Fruit fly (Drosophila melanogaster) whole organism, embryonic: ENCODE measurements around the gene CG43675.

ENCODE experiments used
- Atf-2 ChIP-seq: fragments of 200-800 bp; sonication (Bioruptor generic); optimal IDR thresholded peaks from 2 replicates; lab custom pipeline; 2016; ENCODE audit warnings: missing biosample characterization, missing genetic modification characterization
- Awh ChIP-seq: fragments of 200-800 bp; sonication (Bioruptor generic); IDR thresholded peaks from 2 replicates; pipeline ENCODE4, ENCODE4 v1.3.6; 2022; ENCODE audit warnings: missing biosample characterization, missing genetic modification characterization
- CG11398 ChIP-seq: fragments of 200-800 bp; sonication (Bioruptor generic); optimal IDR thresholded peaks from 2 replicates; lab custom pipeline; 2016; ENCODE audit warnings: missing biosample characterization, missing genetic modification characterization
- CG12659 ChIP-seq: fragments of 200-800 bp; sonication (Bioruptor generic); optimal IDR thresholded peaks from 3 replicates; lab custom pipeline; 2017; ENCODE audit warnings: mild to moderate bottlenecking, missing biosample characterization, missing genetic modification reagents, missing genetic modification characterization
- CG12744 ChIP-seq: fragments of 200-800 bp; sonication (Bioruptor generic); optimal IDR thresholded peaks from 2 replicates; lab custom pipeline; 2016; ENCODE audit warnings: missing biosample characterization, missing genetic modification characterization
- CG14710 ChIP-seq: fragments of 200-800 bp; sonication (Bioruptor generic); optimal IDR thresholded peaks from 3 replicates; lab custom pipeline; 2019; ENCODE audit warnings: missing biosample characterization, mild to moderate bottlenecking, missing genetic modification characterization, moderate library complexity
- CG1602 ChIP-seq: fragments of 200-800 bp; sonication (Bioruptor generic); optimal IDR thresholded peaks from 3 replicates; lab custom pipeline; 2016; ENCODE audit warnings: missing biosample characterization, missing genetic modification characterization
- CG17361 ChIP-seq: fragments of 200-800 bp; sonication (Bioruptor generic); IDR thresholded peaks from 3 replicates; pipeline ENCODE4 v1.3.6; 2022; ENCODE audit warnings: missing biosample characterization, missing genetic modification characterization
- CG2120 ChIP-seq: fragments of 200-800 bp; sonication (Bioruptor generic); optimal IDR thresholded peaks from 3 replicates; lab custom pipeline; 2016; ENCODE audit warnings: missing biosample characterization, missing genetic modification characterization
- CG2199 ChIP-seq: fragments of 200-800 bp; sonication (Bioruptor generic); IDR thresholded peaks from 3 replicates; pipeline ENCODE4 v1.3.6; 2022; ENCODE audit warnings: missing biosample characterization, missing genetic modification characterization
- CG34376 ChIP-seq: fragments of 200-800 bp; sonication (Bioruptor generic); optimal IDR thresholded peaks from 2 replicates; lab custom pipeline; 2018; ENCODE audit warnings: missing biosample characterization, mild to moderate bottlenecking, missing genetic modification characterization
- CG3847 ChIP-seq: fragments of 200-800 bp; sonication (Bioruptor generic); IDR thresholded peaks from 2 replicates; pipeline ENCODE4 v1.3.6; 2022; ENCODE audit warnings: missing biosample characterization, missing genetic modification characterization
- CG4854 ChIP-seq: fragments of 200-800 bp; sonication (Bioruptor generic); optimal IDR thresholded peaks from 2 replicates; lab custom pipeline; 2016; ENCODE audit warnings: missing biosample characterization, missing genetic modification characterization, inconsistent platforms
- CG6689 ChIP-seq: fragments of 200-800 bp; sonication (Bioruptor generic); IDR thresholded peaks from 2 replicates; pipeline ENCODE4 v1.3.6; 2022; ENCODE audit warnings: missing biosample characterization, missing genetic modification characterization
- CG7839 ChIP-seq: fragments of 200-800 bp; sonication (Bioruptor generic); optimal IDR thresholded peaks from 3 replicates; lab custom pipeline; 2018; ENCODE audit warnings: missing biosample characterization, mild to moderate bottlenecking, missing genetic modification characterization, moderate library complexity
- CG9932 ChIP-seq: fragments of 200-800 bp; sonication (Bioruptor generic); IDR thresholded peaks from 2 replicates; pipeline ENCODE4 v1.3.6; 2022; ENCODE audit warnings: missing biosample characterization, missing genetic modification characterization
- CkIIα-i1 ChIP-seq: fragments of 200-800 bp; sonication (Bioruptor generic); IDR thresholded peaks from 2 replicates; pipeline ENCODE4 v1.3.6; 2022; ENCODE audit warnings: missing biosample characterization, missing genetic modification characterization
- Dip2 ChIP-seq: fragments of 200-800 bp; sonication (Bioruptor generic); IDR thresholded peaks from 2 replicates; pipeline ENCODE4 v1.3.6; 2022; ENCODE audit warnings: missing biosample characterization, missing genetic modification characterization
- Fer2 ChIP-seq: fragments of 200-800 bp; sonication (Bioruptor generic); optimal IDR thresholded peaks from 2 replicates; lab custom pipeline; 2018; ENCODE audit warnings: missing biosample characterization, mild to moderate bottlenecking, missing genetic modification characterization, moderate library complexity
- GATAe ChIP-seq: fragments of 200-800 bp; sonication (Bioruptor generic); conservative IDR thresholded peaks from 2 replicates; pipeline ENCODE4 v1.3.6; 2022; ENCODE audit warnings: missing biosample characterization, missing genetic modification characterization
- Hmx ChIP-seq: fragments of 200-800 bp; sonication (Bioruptor generic); optimal IDR thresholded peaks from 2 replicates; lab custom pipeline; 2016; ENCODE audit warnings: missing biosample characterization, missing genetic modification characterization
- Hsf ChIP-seq: fragments of 200-800 bp; sonication (Bioruptor generic); optimal IDR thresholded peaks from 3 replicates; lab custom pipeline; 2016; ENCODE audit warnings: missing biosample characterization, missing genetic modification characterization
- Lhr ChIP-seq: fragments of 200-800 bp; sonication (Bioruptor generic); optimal IDR thresholded peaks from 3 replicates; lab custom pipeline; 2017; ENCODE audit warnings: mild to moderate bottlenecking, missing biosample characterization, missing genetic modification reagents, missing genetic modification characterization
- Lpt ChIP-seq: fragments of >200 bp; optimal IDR thresholded peaks from 2 replicates; lab custom pipeline; 2018; ENCODE audit warnings: missing biosample characterization, missing genetic modification characterization
- Meics ChIP-seq: fragments of 200-800 bp; sonication (Bioruptor generic); optimal IDR thresholded peaks from 2 replicates; lab custom pipeline; 2017; ENCODE audit warnings: missing biosample characterization, mild to moderate bottlenecking, missing genetic modification characterization
- Myb ChIP-seq: fragments of 200-800 bp; sonication (Bioruptor generic); optimal IDR thresholded peaks from 2 replicates; lab custom pipeline; 2016; ENCODE audit warnings: missing biosample characterization, missing genetic modification characterization
- Oaz ChIP-seq: fragments of 200-800 bp; sonication (Bioruptor generic); IDR thresholded peaks from 2 replicates; pipeline ENCODE4 v1.3.6; 2022; ENCODE audit warnings: missing biosample characterization, missing genetic modification characterization
- Scr ChIP-seq: fragments of 200-800 bp; sonication (Bioruptor generic); IDR thresholded peaks from 2 replicates; pipeline ENCODE4 v1.3.6; 2022; ENCODE audit warnings: missing biosample characterization, missing genetic modification characterization; ENCODE audit not compliant: partially characterized antibody
- Trl ChIP-seq, 3 experiments: fragments of >200 bp in 2 of 3; fragments of 200-800 bp in 1 of 3; sonication (Bioruptor generic) in 1 of 3; optimal IDR thresholded peaks; 2 replicates in 1 of 3; 3 replicates in 2 of 3; lab custom pipeline; 2016 to 2017; ENCODE audit warnings: missing biosample characterization in 1 of 3, missing genetic modification characterization in 1 of 3
- ac ChIP-seq: fragments of 200-800 bp; sonication (Bioruptor generic); optimal IDR thresholded peaks from 3 replicates; lab custom pipeline; 2017; ENCODE audit warnings: missing biosample characterization, mild to moderate bottlenecking, missing genetic modification characterization
- al ChIP-seq: fragments of 200-800 bp; sonication (Bioruptor generic); IDR thresholded peaks from 2 replicates; pipeline ENCODE4 v1.3.6; 2022; ENCODE audit warnings: missing biosample characterization, missing genetic modification characterization
- aop ChIP-seq: fragments of 200-800 bp; sonication (Bioruptor generic); IDR thresholded peaks from 2 replicates; pipeline ENCODE4 v1.3.6; 2022; ENCODE audit warnings: missing biosample characterization, missing genetic modification characterization
- az2 ChIP-seq: fragments of 200-800 bp; sonication (Bioruptor generic); optimal IDR thresholded peaks from 3 replicates; lab custom pipeline; 2016; ENCODE audit warnings: missing biosample characterization, missing genetic modification characterization
- bigmax ChIP-seq: fragments of 200-800 bp; sonication (Bioruptor generic); optimal IDR thresholded peaks from 2 replicates; lab custom pipeline; 2018; ENCODE audit warnings: missing biosample characterization, mild to moderate bottlenecking, missing genetic modification characterization
- ci ChIP-seq: fragments of 200-800 bp; sonication (Bioruptor generic); IDR thresholded peaks from 3 replicates; pipeline ENCODE4 v1.3.6; 2022; ENCODE audit warnings: missing biosample characterization, missing genetic modification characterization
- crol ChIP-seq: fragments of 200-800 bp; sonication (Bioruptor generic); IDR thresholded peaks from 2 replicates; pipeline ENCODE4 v1.3.6; 2022; ENCODE audit warnings: missing biosample characterization, missing genetic modification characterization
- dm ChIP-seq: fragments of 200-800 bp; sonication (Bioruptor generic); optimal IDR thresholded peaks from 3 replicates; lab custom pipeline; 2016; ENCODE audit warnings: missing biosample characterization, missing genetic modification characterization
- dmrt11E ChIP-seq: fragments of 200-800 bp; sonication (Bioruptor generic); optimal IDR thresholded peaks from 3 replicates; lab custom pipeline; 2018; ENCODE audit warnings: missing biosample characterization, mild to moderate bottlenecking, missing genetic modification characterization, moderate library complexity
- dysf ChIP-seq: fragments of 200-800 bp; sonication (Bioruptor generic); IDR thresholded peaks from 3 replicates; pipeline ENCODE4 v1.3.6; 2022; ENCODE audit warnings: missing biosample characterization, missing genetic modification characterization
- gt ChIP-seq: fragments of 200-800 bp; sonication (Bioruptor generic); IDR thresholded peaks from 2 replicates; pipeline ENCODE4 v1.3.6; 2022; ENCODE audit warnings: missing biosample characterization, missing genetic modification characterization
- nmo ChIP-seq: fragments of 200-800 bp; sonication (Bioruptor generic); optimal IDR thresholded peaks from 2 replicates; lab custom pipeline; 2018; ENCODE audit warnings: missing biosample characterization, mild to moderate bottlenecking, missing genetic modification characterization, moderate library complexity
- oc ChIP-seq: fragments of 200-800 bp; sonication (Bioruptor generic); optimal IDR thresholded peaks from 2 replicates; lab custom pipeline; 2018; ENCODE audit warnings: missing biosample characterization, mild to moderate bottlenecking, missing genetic modification characterization, moderate library complexity
- p53 ChIP-seq: fragments of 200-800 bp; sonication (Bioruptor generic); optimal IDR thresholded peaks from 2 replicates; lab custom pipeline; 2016; ENCODE audit warnings: missing biosample characterization, missing genetic modification characterization
- phol ChIP-seq: fragments of 200-800 bp; sonication (Bioruptor generic); optimal IDR thresholded peaks from 3 replicates; lab custom pipeline; 2018; ENCODE audit warnings: missing biosample characterization, mild to moderate bottlenecking, missing genetic modification characterization, moderate library complexity
- prd ChIP-seq, 3 experiments: fragments of >200 bp in 2 of 3; fragments of 200-800 bp in 1 of 3; sonication (Bioruptor generic) in 1 of 3; optimal IDR thresholded peaks in 2 of 3; IDR thresholded peaks in 1 of 3; 2 replicates in 2 of 3; 3 replicates in 1 of 3; pipeline versions ENCODE4 v1.3.6 to Lab custom; 2017 to 2022; ENCODE audit warnings: missing biosample characterization in 1 of 3, missing genetic modification characterization in 1 of 3
- ranshi ChIP-seq: fragments of 200-800 bp; sonication (Bioruptor generic); IDR thresholded peaks from 2 replicates; pipeline ENCODE4 v1.3.6; 2022; ENCODE audit warnings: missing biosample characterization, missing genetic modification characterization
- schlank ChIP-seq: fragments of 200-800 bp; sonication (Bioruptor generic); optimal IDR thresholded peaks from 2 replicates; lab custom pipeline; 2018; ENCODE audit warnings: missing biosample characterization, mild to moderate bottlenecking, missing genetic modification characterization
- sna ChIP-seq: fragments of 200-800 bp; sonication (Bioruptor generic); IDR thresholded peaks from 2 replicates; pipeline ENCODE4 v1.3.6; 2022; ENCODE audit warnings: missing biosample characterization, missing genetic modification characterization; ENCODE audit not compliant: partially characterized antibody
- unpg ChIP-seq: fragments of 200-800 bp; sonication (Bioruptor generic); optimal IDR thresholded peaks from 3 replicates; lab custom pipeline; 2018; ENCODE audit warnings: missing biosample characterization, mild to moderate bottlenecking, missing genetic modification characterization, moderate library complexity
- zf30C ChIP-seq: fragments of 200-800 bp; sonication (Bioruptor generic); optimal IDR thresholded peaks from 3 replicates; lab custom pipeline; 2018; ENCODE audit warnings: missing biosample characterization, mild to moderate bottlenecking, missing genetic modification characterization

Gene CG43675

DNA sequence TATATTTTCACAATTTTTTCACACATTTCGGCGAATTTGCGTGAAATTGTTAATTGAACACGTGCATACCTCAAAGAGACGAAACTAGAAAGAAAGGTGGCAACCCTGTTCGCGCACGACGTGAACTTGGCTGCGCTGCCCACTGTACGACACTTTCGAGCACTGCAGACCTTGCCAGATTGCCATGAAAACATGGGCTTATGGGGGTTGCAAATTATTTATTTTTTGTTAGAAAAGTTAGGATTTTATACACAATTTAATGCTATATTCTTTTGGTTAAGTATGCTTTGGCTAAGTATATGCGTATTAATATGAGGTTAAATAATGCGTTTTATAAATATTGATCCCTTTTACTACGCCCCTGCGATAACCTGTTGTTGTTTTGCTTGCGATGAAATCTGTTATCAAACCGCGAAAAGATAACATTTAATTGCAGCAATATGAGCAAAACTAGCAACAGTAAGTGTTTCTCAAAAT, 45.9 kb downstream of the CG43675 start, which contains the start of the genes RpL34b and CG8132 (continued):
- TF ChIP-seq az2 (GFP tag; lab: Kevin White, UChicago): peak; percentile 94
- peak; percentile 95 for TF ChIP-seq nmo (GFP tag; lab: Kevin White, UChicago)
- peak; percentile 85 for TF ChIP-seq Oaz (GFP tag; lab: Robert Waterston, UW)
- peak; percentile 84 for TF ChIP-seq CkIIα-i1
- TF ChIP-seq Trl (optimal IDR thresholded peaks at IDR 0.05; lab: Kevin White, UChicago): peak in 1 of 2 experiments; percentile 40
- TF ChIP-seq Trl (GFP tag; optimal IDR thresholded peaks at IDR 0.05; lab: Kevin White, UChicago): peak; percentile 98
- peak; percentile 90 for TF ChIP-seq Atf-2
- no peak for TF ChIP-seq Lpt (GFP tag; lab: Kevin White, UChicago)
- peak; percentile 92 for TF ChIP-seq dmrt11E (tag; lab: Kevin White, UChicago)
- peak; percentile 89 for TF ChIP-seq Hmx (GFP tag; lab: Kevin White, UChicago)
- TF ChIP-seq p53: peak; percentile 94
- TF ChIP-seq CG7839: peak; percentile 94
- TF ChIP-seq Meics (GFP tag; lab: Kevin White, UChicago): peak; percentile 96
- peak; percentile 98 for TF ChIP-seq CG2120 (GFP tag; lab: Kevin White, UChicago)
- TF ChIP-seq CG4854 (GFP tag; lab: Kevin White, UChicago): peak; percentile 95
- TF ChIP-seq al (GFP tag; lab: Robert Waterston, UW): peak; percentile 93
- TF ChIP-seq gt (GFP tag; lab: Robert Waterston, UW): peak; percentile 93
- peak; percentile 97 for TF ChIP-seq Lhr (GFP tag; lab: Kevin White, UChicago)
- TF ChIP-seq dm (GFP tag; lab: Kevin White, UChicago): peak; percentile 100
- TF ChIP-seq Fer2 (tag; lab: Kevin White, UChicago): peak; percentile 96
- peak; percentile 91 for TF ChIP-seq oc (tag; lab: Kevin White, UChicago)
- TF ChIP-seq CG34376: peak; percentile 99
- peak; percentile 95 for TF ChIP-seq CG14710 (tag; lab: Kevin White, UChicago)
- peak; percentile 95 for TF ChIP-seq phol (tag; lab: Kevin White, UChicago)
- TF ChIP-seq ci (GFP tag; lab: Robert Waterston, UW): peak; percentile 97
- peak; percentile 96 for TF ChIP-seq schlank (tag; lab: Kevin White, UChicago)
- peak; percentile 68 for TF ChIP-seq ac (GFP tag; lab: Kevin White, UChicago)
- TF ChIP-seq GATAe (GFP tag; lab: Robert Waterston, UW): peak; percentile 95
- peak; percentile 95 for TF ChIP-seq dysf (GFP tag; lab: Robert Waterston, UW)
- peak; percentile 45; the same call in 1 of the 2 replicates for TF ChIP-seq Scr (GFP tag; lab: Robert Waterston, UW)
- TF ChIP-seq aop (GFP tag; lab: Robert Waterston, UW): peak; percentile 80
- peak; percentile 93 for TF ChIP-seq ranshi (GFP tag; lab: Robert Waterston, UW)
- TF ChIP-seq, all 482 proteins: peak for 446

DNA sequence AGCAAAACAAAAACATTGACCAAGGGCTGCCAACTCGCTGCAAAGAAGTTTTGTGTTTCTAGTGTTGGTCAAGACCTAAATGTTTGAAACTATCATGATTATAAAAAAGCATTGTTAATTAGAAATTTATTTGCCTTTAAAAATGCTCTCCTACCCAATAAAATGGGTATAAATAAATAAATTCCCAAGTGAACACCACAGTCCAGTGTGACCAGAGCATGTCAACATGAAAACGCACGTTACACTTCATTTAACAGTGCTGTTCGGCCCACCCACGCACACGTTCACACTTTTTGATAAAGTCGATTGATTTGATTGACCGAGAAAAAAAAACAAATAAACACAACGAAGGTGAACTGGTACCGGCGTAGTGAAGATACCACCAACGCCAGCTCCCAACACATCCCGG, 48.8 kb downstream of the CG43675 start, which contains the start of the genes CG9356, BBIP1 and CG8135:
Gene CG9356, minus strand, starts transcription at position 166 of the 409 bp plus-strand sequence.
Gene BBIP1, plus strand, starts transcription at position 282 of the 409 bp plus-strand sequence.
Gene CG8135, plus strand, starts transcription at position 282 of the 409 bp plus-strand sequence.
- no peak for TF ChIP-seq zf30C (GFP tag; lab: Kevin White, UChicago)
- no peak for TF ChIP-seq unpg (GFP tag; lab: Kevin White, UChicago)
- no peak for TF ChIP-seq prd (optimal IDR thresholded peaks at IDR 0.05; lab: Kevin White, UChicago)
- TF ChIP-seq prd (GFP tag; IDR thresholded peaks at IDR 0.05; lab: Robert Waterston, UW): peak; percentile 83
- TF ChIP-seq Awh (GFP tag; lab: Robert Waterston, UW): no peak
- TF ChIP-seq bigmax: no peak
- peak; percentile 53 for TF ChIP-seq CG11398
- TF ChIP-seq CG3847 (GFP tag; lab: Robert Waterston, UW): peak; percentile 87
- TF ChIP-seq CG1602 (GFP tag; lab: Kevin White, UChicago): peak; percentile 69
- TF ChIP-seq sna (GFP tag; lab: Robert Waterston, UW): no peak
- no peak for TF ChIP-seq gt (GFP tag; lab: Robert Waterston, UW)
- no peak for TF ChIP-seq crol (GFP tag; lab: Robert Waterston, UW)
- TF ChIP-seq CG9932 (GFP tag; lab: Robert Waterston, UW): peak; percentile 75
- TF ChIP-seq CG17361: no peak; the same call in 1 of the 3 replicates
- TF ChIP-seq CG12744 (GFP tag; lab: Kevin White, UChicago): peak; percentile 68
- no peak for TF ChIP-seq Dip2 (GFP tag; lab: Robert Waterston, UW)
- TF ChIP-seq CG2199 (GFP tag; lab: Robert Waterston, UW): no peak
- peak; percentile 88 for TF ChIP-seq Hsf (GFP tag; lab: Kevin White, UChicago)
- peak; percentile 88 for TF ChIP-seq CG12659 (GFP tag; lab: Kevin White, UChicago)
- TF ChIP-seq Myb: peak; percentile 69
- peak; percentile 67 for TF ChIP-seq CG6689 (GFP tag; lab: Robert Waterston, UW)
